Fruit fly (Drosophila melanogaster) Kc167 (cell line): Measurements from ENCODE around the gene Exo70.

ENCODE experiments used
- Myc ChIP-seq: fragments of >200 bp; optimal IDR thresholded peaks from 2 replicates; lab custom pipeline; 2017; ENCODE audit warnings: missing external identifiers
- psq ChIP-seq: fragments of >200 bp; optimal IDR thresholded peaks from 2 replicates; lab custom pipeline; 2017; ENCODE audit warnings: missing external identifiers

DNA sequence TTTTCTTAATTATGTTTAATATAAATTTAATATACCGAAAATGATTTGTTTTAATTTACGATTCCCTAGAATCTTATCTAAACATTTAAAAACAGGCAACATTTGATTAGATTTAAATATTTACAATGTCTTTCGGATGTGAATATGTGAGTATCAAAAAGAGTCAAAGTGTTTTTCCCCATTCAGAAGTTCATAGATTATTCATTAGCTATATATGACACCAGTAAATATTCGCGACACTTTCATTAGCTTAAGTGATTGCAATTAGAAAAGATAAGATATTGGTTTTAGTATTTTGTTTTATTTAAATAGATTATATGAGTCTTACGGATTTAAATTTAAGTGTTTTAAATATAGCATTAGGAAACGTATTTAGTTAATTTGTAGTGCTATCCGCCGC, 17.5 kb upstream of the Exo70 start:
- TF ChIP-seq Myc (lab: Kevin White, UChicago) (no peak), psq (no peak)
